Worm (Caenorhabditis elegans) whole organism, late embryonic: ENCODE results near the gene hlh-34.

ENCODE experiments used
- K02D7.2 ChIP-seq: sonication (generic microtip); optimal IDR thresholded peaks from 2 replicates; lab custom pipeline; 2017; ENCODE audit warnings: mild to moderate bottlenecking, missing genetic modification characterization, missing compliant biosample characterization
- Y22D7AL.16 ChIP-seq: sonication (generic microtip); optimal IDR thresholded peaks from 2 replicates; lab custom pipeline; 2016; ENCODE audit warnings: missing genetic modification characterization, missing compliant biosample characterization
- ahr-1 ChIP-seq: sonication (generic microtip); optimal IDR thresholded peaks from 2 replicates; lab custom pipeline; 2016; ENCODE audit warnings: missing genetic modification characterization, missing compliant biosample characterization
- ceh-18 ChIP-seq: sonication (generic microtip); optimal IDR thresholded peaks from 2 replicates; lab custom pipeline; 2016; ENCODE audit warnings: missing genetic modification characterization, missing compliant biosample characterization
- ceh-19 ChIP-seq: fragments of 200-800 bp; sonication (Bioruptor generic); optimal IDR thresholded peaks from 2 replicates; lab custom pipeline; 2018; ENCODE audit warnings: mild to moderate bottlenecking, missing genetic modification characterization, missing compliant biosample characterization
- ceh-2 ChIP-seq: sonication (generic microtip); optimal IDR thresholded peaks from 2 replicates; lab custom pipeline; 2016; ENCODE audit warnings: missing genotype, missing genetic modification characterization, missing compliant biosample characterization
- ceh-30 ChIP-seq: fragments of 150-350 bp; optimal IDR thresholded peaks from 2 replicates; lab custom pipeline; 2014; ENCODE audit warnings: missing biosample characterization, missing genetic modification characterization
- ceh-31 ChIP-seq: sonication (generic microtip); optimal IDR thresholded peaks from 2 replicates; lab custom pipeline; 2016; ENCODE audit warnings: missing genetic modification characterization, missing compliant biosample characterization
- ceh-48 ChIP-seq: sonication (generic microtip); optimal IDR thresholded peaks from 2 replicates; lab custom pipeline; 2016; ENCODE audit warnings: missing genetic modification characterization, inconsistent platforms, missing compliant biosample characterization
- ceh-6 ChIP-seq: fragments of 200-800 bp; sonication (Bioruptor generic); optimal IDR thresholded peaks from 2 replicates; lab custom pipeline; 2018; ENCODE audit warnings: mild to moderate bottlenecking, missing genetic modification characterization, missing compliant biosample characterization
- elt-2 ChIP-seq: sonication (generic microtip); optimal IDR thresholded peaks from 2 replicates; lab custom pipeline; 2016; ENCODE audit warnings: missing genetic modification reagents, missing genetic modification characterization, missing compliant biosample characterization
- elt-4 ChIP-seq: sonication (generic microtip); optimal IDR thresholded peaks from 2 replicates; lab custom pipeline; 2016; ENCODE audit warnings: missing genetic modification characterization, missing compliant biosample characterization
- ets-4 ChIP-seq: sonication (generic microtip); optimal IDR thresholded peaks from 2 replicates; lab custom pipeline; 2016; ENCODE audit warnings: missing genetic modification characterization, missing compliant biosample characterization
- eyg-1 ChIP-seq: sonication (generic microtip); optimal IDR thresholded peaks from 2 replicates; lab custom pipeline; 2016; ENCODE audit warnings: missing genotype, missing genetic modification characterization, missing compliant biosample characterization
- fax-1 ChIP-seq: sonication (generic microtip); optimal IDR thresholded peaks from 2 replicates; lab custom pipeline; 2016; ENCODE audit warnings: missing genotype, missing genetic modification characterization, missing compliant biosample characterization
- hlh-13 ChIP-seq: fragments of 200-800 bp; sonication (Bioruptor generic); optimal IDR thresholded peaks from 2 replicates; lab custom pipeline; 2018; ENCODE audit warnings: mild to moderate bottlenecking, missing genetic modification characterization, missing compliant biosample characterization
- hlh-30 ChIP-seq: sonication (generic microtip); optimal IDR thresholded peaks from 2 replicates; lab custom pipeline; 2017; ENCODE audit warnings: antibody characterized with exemption, missing genetic modification characterization, missing compliant biosample characterization; ENCODE audit not compliant: insufficient read depth
- lin-11 ChIP-seq: fragments of 200-800 bp; sonication (Bioruptor generic); optimal IDR thresholded peaks from 2 replicates; lab custom pipeline; 2018; ENCODE audit warnings: mild to moderate bottlenecking, missing genetic modification characterization, missing compliant biosample characterization
- madf-2 ChIP-seq: sonication (generic microtip); optimal IDR thresholded peaks from 2 replicates; lab custom pipeline; 2017; ENCODE audit warnings: missing genetic modification characterization, missing compliant biosample characterization
- mec-3 ChIP-seq: sonication (generic microtip); optimal IDR thresholded peaks from 2 replicates; lab custom pipeline; 2016; ENCODE audit warnings: borderline replicate concordance, missing genetic modification characterization, missing compliant biosample characterization
- nfya-1 ChIP-seq: sonication (generic microtip); optimal IDR thresholded peaks from 2 replicates; lab custom pipeline; 2017; ENCODE audit warnings: missing genetic modification characterization, mild to moderate bottlenecking, missing compliant biosample characterization, antibody characterized with exemption, moderate library complexity
- nhr-11 ChIP-seq: fragments of 150-350 bp; optimal IDR thresholded peaks from 2 replicates; lab custom pipeline; 2014; ENCODE audit warnings: missing biosample characterization, missing genetic modification characterization
- odd-2 ChIP-seq: sonication (generic microtip); optimal IDR thresholded peaks from 2 replicates; lab custom pipeline; 2017; ENCODE audit warnings: antibody characterized with exemption, mild to moderate bottlenecking, missing genetic modification characterization, missing compliant biosample characterization
- pax-1 ChIP-seq: fragments of 150-350 bp; optimal IDR thresholded peaks from 2 replicates; lab custom pipeline; 2014; ENCODE audit warnings: missing biosample characterization, missing genetic modification characterization
- pha-2 ChIP-seq: sonication (generic microtip); optimal IDR thresholded peaks from 2 replicates; lab custom pipeline; 2017; ENCODE audit warnings: mild to moderate bottlenecking, missing genetic modification characterization, missing compliant biosample characterization
- pha-4 ChIP-seq: fragments of 150-350 bp; optimal IDR thresholded peaks from 2 replicates; lab custom pipeline; 2018; ENCODE audit warnings: missing biosample characterization, missing genetic modification reagents, missing genetic modification characterization
- pqm-1 ChIP-seq: sonication (generic microtip); optimal IDR thresholded peaks from 2 replicates; lab custom pipeline; 2016; ENCODE audit warnings: missing genetic modification characterization, missing compliant biosample characterization
- ref-2 ChIP-seq: sonication (generic microtip); optimal IDR thresholded peaks from 2 replicates; lab custom pipeline; 2016; ENCODE audit warnings: missing genetic modification characterization, missing compliant biosample characterization
- rnt-1 ChIP-seq: sonication (generic microtip); optimal IDR thresholded peaks from 2 replicates; lab custom pipeline; 2016; ENCODE audit warnings: missing genetic modification characterization, missing compliant biosample characterization
- sox-2 ChIP-seq: fragments of 200-800 bp; sonication (Bioruptor generic); IDR thresholded peaks from 2 replicates; pipeline ENCODE4 v1.3.6; 2022; ENCODE audit warnings: missing genetic modification reagents, missing genetic modification characterization, missing compliant biosample characterization
- sox-4 ChIP-seq: sonication (generic microtip); optimal IDR thresholded peaks from 2 replicates; lab custom pipeline; 2017; ENCODE audit warnings: mild to moderate bottlenecking, missing genetic modification characterization, inconsistent platforms, missing compliant biosample characterization
- tbx-2 ChIP-seq: sonication (generic microtip); optimal IDR thresholded peaks from 2 replicates; lab custom pipeline; 2016; ENCODE audit warnings: missing genetic modification characterization, missing compliant biosample characterization
- unc-3 ChIP-seq, 2 experiments: fragments of 200-800 bp in 1 of 2; sonication (Bioruptor generic) in 1 of 2; sonication (generic microtip) in 1 of 2; conservative IDR thresholded peaks in 1 of 2; optimal IDR thresholded peaks in 1 of 2; 2 replicates each; pipeline versions ENCODE4 v1.3.6 to Lab custom; 2016 to 2022; ENCODE audit warnings: missing compliant biosample characterization in 2 of 2, missing genetic modification characterization in 2 of 2, missing genetic modification reagents in 1 of 2
- unc-42 ChIP-seq: sonication (generic microtip); optimal IDR thresholded peaks from 2 replicates; lab custom pipeline; 2016; ENCODE audit warnings: missing genotype, missing genetic modification characterization, missing compliant biosample characterization
- zip-5 ChIP-seq: sonication (generic microtip); optimal IDR thresholded peaks from 2 replicates; lab custom pipeline; 2016; ENCODE audit warnings: missing genetic modification characterization, missing compliant biosample characterization
- ztf-16 ChIP-seq: sonication (generic microtip); optimal IDR thresholded peaks from 2 replicates; lab custom pipeline; 2017; ENCODE audit warnings: missing genetic modification characterization, missing compliant biosample characterization

hlh-34 gene

ce11 chrV:13748658-13749057, 41.5 kb upstream of the hlh-34 start, which contains the start of gene F35E12.10:
F35E12.10 (minus strand) TSS chrV:13748758.
- TF ChIP-seq zip-5 (tag; lab: Kevin White, UChicago) (no peak), ets-4 (tag; lab: Kevin White, UChicago) (no peak), ceh-31 (tag; lab: Kevin White, UChicago) (no peak), ceh-6 (GFP tag; lab: Kevin White, UChicago) (no peak), sox-2 (GFP tag; lab: Robert Waterston, UW) (no peak), hlh-13 (GFP tag; lab: Kevin White, UChicago) (no peak), ceh-19 (GFP tag; lab: Kevin White, UChicago) (no peak), nfya-1 (no peak), pha-4 (no peak)

- TF ChIP-seq elt-2 (peak; percentile 29), ahr-1 (tag; lab: Kevin White, UChicago) (no peak), Y22D7AL.16 (tag; lab: Kevin White, UChicago) (no peak), ceh-2 (no peak)
Observed at ce11 chrV:13744901-13745300, 37.7 kb upstream of the hlh-34 start, which contains the start of gene F35E12.9. F35E12.9 (minus strand) TSS chrV:13745127.

ce11 chrV:13739901-13740300, 32.7 kb upstream of the hlh-34 start:
- TF ChIP-seq hlh-30 (tag; lab: Kevin White, UChicago) (no peak), K02D7.2 (no peak), pax-1 (tag; lab: Kevin White, UChicago) (no peak), ref-2 (tag; lab: Kevin White, UChicago) (no peak), ets-4 (tag; lab: Kevin White, UChicago) (no peak), pha-2 (tag; lab: Kevin White, UChicago) (no peak), lin-11 (no peak), mec-3 (tag; lab: Kevin White, UChicago) (no peak)

- TF ChIP-seq nfya-1 (no peak), tbx-2 (no peak), elt-4 (tag; lab: Kevin White, UChicago) (no peak), nhr-11 (no peak), eyg-1 (tag; lab: Kevin White, UChicago) (no peak), ceh-18 (tag; lab: Kevin White, UChicago) (no peak), madf-2 (tag; lab: Kevin White, UChicago) (no peak)
Observed at ce11 chrV:13738374-13738773, 31.2 kb upstream of the hlh-34 start, which contains the start of gene irg-5. irg-5 (minus strand) TSS chrV:13738474.

ce11 chrV:13736147-13736546, 29.0 kb upstream of the hlh-34 start, which contains the start of gene F35E12.6:
F35E12.6 (minus strand) TSS chrV:13736247.
- TF ChIP-seq unc-42 (no peak), elt-2 (no peak), ceh-48 (tag; lab: Kevin White, UChicago) (no peak), rnt-1 (tag; lab: Kevin White, UChicago) (no peak), pqm-1 (tag; lab: Kevin White, UChicago) (no peak), sox-4 (tag; lab: Kevin White, UChicago) (no peak), unc-3 (GFP tag; conservative IDR thresholded peaks at IDR 0.05; lab: Robert Waterston, UW) (no peak), unc-3 (tag; optimal IDR thresholded peaks at IDR 0.05; lab: Kevin White, UChicago) (no peak), nhr-11 (no peak), odd-2 (tag; lab: Kevin White, UChicago) (no peak), ceh-19 (GFP tag; lab: Kevin White, UChicago) (no peak), fax-1 (no peak), mec-3 (tag; lab: Kevin White, UChicago) (no peak), ceh-30 (tag; lab: Kevin White, UChicago) (no peak), ztf-16 (no peak)
